Worm (Caenorhabditis elegans): Measurements from ENCODE around the gene T05C12.1.

ce11 chrII:8173449-8173848, at the start of gene T05C12.1, which contains the start of gene decr-1.3:
- TF ChIP-seq cog-1 (tag; optimal IDR thresholded peaks at IDR 0.05) (no peak), T22C8.4 (GFP tag; IDR thresholded peaks at IDR 0.05) (no peak)

Data from whole organism, midembryonic.